Worm (Caenorhabditis elegans) whole organism, L3 larva: ENCODE measurements around the gene F14H12.17.

Experiments
- ama-1 ChIP-seq: fragments of 150-350 bp; optimal IDR thresholded peaks from 2 replicates; lab custom pipeline; 2018
- ceh-82 ChIP-seq: fragments of 150-350 bp; optimal IDR thresholded peaks from 2 replicates; lab custom pipeline; 2014; ENCODE audit warnings: missing biosample characterization, missing genetic modification characterization
- elt-1 ChIP-seq: fragments of 150-350 bp; optimal IDR thresholded peaks from 2 replicates; lab custom pipeline; 2014; ENCODE audit warnings: missing biosample characterization, missing genetic modification characterization
- elt-2 ChIP-seq: sonication (generic microtip); optimal IDR thresholded peaks from 2 replicates; lab custom pipeline; 2016; ENCODE audit warnings: missing genetic modification reagents, mild to moderate bottlenecking, missing genetic modification characterization, missing compliant biosample characterization
- fkh-10 ChIP-seq: sonication (generic microtip); optimal IDR thresholded peaks from 2 replicates; lab custom pipeline; 2017; ENCODE audit warnings: missing biosample characterization, missing genetic modification reagents, missing genetic modification characterization
- nhr-28 ChIP-seq: fragments of 150-350 bp; optimal IDR thresholded peaks from 2 replicates; lab custom pipeline; 2014; ENCODE audit warnings: missing biosample characterization, missing genetic modification characterization
- nhr-67 ChIP-seq: fragments of 150-350 bp; optimal IDR thresholded peaks from 2 replicates; lab custom pipeline; 2014; ENCODE audit warnings: missing biosample characterization, missing genetic modification characterization
- pqm-1 ChIP-seq: fragments of 150-350 bp; optimal IDR thresholded peaks from 2 replicates; lab custom pipeline; 2017; ENCODE audit warnings: missing biosample characterization, missing genetic modification characterization, inconsistent platforms
- skn-1 ChIP-seq: fragments of 150-350 bp; optimal IDR thresholded peaks from 2 replicates; lab custom pipeline; 2014; ENCODE audit warnings: missing biosample characterization, missing genetic modification characterization
- snpc-4 ChIP-seq: fragments of 150-350 bp; optimal IDR thresholded peaks from 2 replicates; lab custom pipeline; 2014; ENCODE audit warnings: missing biosample characterization, missing genetic modification characterization

DNA sequence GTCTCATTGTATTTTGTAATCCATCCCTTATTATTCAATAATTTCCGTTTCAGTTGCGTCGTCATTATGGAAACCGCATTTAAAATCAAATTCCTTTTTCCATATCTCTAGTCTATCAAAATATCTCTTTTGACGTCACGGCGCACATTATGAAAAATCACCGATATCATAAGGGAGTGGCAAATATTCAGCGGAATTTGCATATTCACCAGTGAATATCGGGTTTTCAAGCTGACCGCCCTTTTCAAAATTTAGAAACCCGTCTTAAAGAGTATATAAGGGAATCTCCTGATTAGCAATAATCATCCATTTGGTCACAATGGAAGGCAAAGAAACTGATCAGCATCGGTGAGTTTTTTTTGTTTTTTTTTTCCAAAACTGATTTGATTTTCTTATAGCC is 9.8 kb downstream of the F14H12.17 start, which contains the start of gene col-165:
- TF ChIP-seq nhr-67 (tag; lab: Kevin White, UChicago) (no peak), skn-1 (no peak), ama-1 (lab: Kevin White, UChicago) (no peak), pqm-1 (no peak), elt-1 (tag; lab: Kevin White, UChicago) (no peak), snpc-4 (tag; lab: Kevin White, UChicago) (no peak), fkh-10 (no peak), nhr-28 (tag; lab: Kevin White, UChicago) (no peak), elt-2 (tag; lab: Kevin White, UChicago) (no peak), ceh-82 (no peak)
